Fruit fly (Drosophila melanogaster) whole organism, prepupa: Measurements from ENCODE around the gene csw.

Experiments
- CG32006 ChIP-seq: fragments of 200-800 bp; sonication (Bioruptor generic); optimal IDR thresholded peaks from 3 replicates; lab custom pipeline; 2017; ENCODE audit warnings: missing biosample characterization, mild to moderate bottlenecking, missing genetic modification characterization
- esn ChIP-seq: fragments of 200-800 bp; sonication (Bioruptor generic); optimal IDR thresholded peaks from 2 replicates; lab custom pipeline; 2016; ENCODE audit warnings: missing biosample characterization, mild to moderate bottlenecking, missing genetic modification characterization, moderate library complexity

dm6 chrX:2158668-2159163, 64.7 kb downstream of the csw start, which contains the start of gene wapl:
- TF ChIP-seq esn (GFP tag; lab: Kevin White, UChicago) (peak; percentile 34), CG32006 (no peak)
